Fruit fly (Drosophila melanogaster) whole organism, prepupa: ENCODE results near the gene spen.

ENCODE experiments used
- CG15336 ChIP-seq: fragments of 200-800 bp; sonication (Bioruptor generic); IDR thresholded peaks from 2 replicates; pipeline ENCODE4 v1.3.6; 2022; ENCODE audit warnings: missing biosample characterization, missing genetic modification characterization
- CG34406 ChIP-seq: fragments of 200-800 bp; sonication (Bioruptor generic); optimal IDR thresholded peaks from 3 replicates; lab custom pipeline; 2016; ENCODE audit warnings: missing biosample characterization, missing genetic modification characterization
- CG3919 ChIP-seq: fragments of 200-800 bp; sonication (Bioruptor generic); optimal IDR thresholded peaks from 3 replicates; lab custom pipeline; 2016; ENCODE audit warnings: missing biosample characterization, missing genetic modification characterization
- CG6163 ChIP-seq: fragments of 200-800 bp; sonication (Bioruptor generic); IDR thresholded peaks from 3 replicates; pipeline ENCODE4 v1.3.6; 2022; ENCODE audit warnings: missing biosample characterization, missing genetic modification characterization
- CG6276 ChIP-seq: fragments of 200-800 bp; sonication (Bioruptor generic); optimal IDR thresholded peaks from 2 replicates; lab custom pipeline; 2017; ENCODE audit warnings: missing biosample characterization, mild to moderate bottlenecking, missing genetic modification characterization
- CG6808 ChIP-seq: fragments of 200-800 bp; sonication (Bioruptor generic); optimal IDR thresholded peaks from 3 replicates; lab custom pipeline; 2017; ENCODE audit warnings: missing biosample characterization, missing genetic modification characterization, mild to moderate bottlenecking, moderate library complexity, missing genetic modification reagents
- CG8632 ChIP-seq: fragments of 200-800 bp; sonication (Bioruptor generic); optimal IDR thresholded peaks from 3 replicates; lab custom pipeline; 2016; ENCODE audit warnings: missing biosample characterization, missing genetic modification characterization
- Eip78C ChIP-seq: fragments of 200-800 bp; sonication (Bioruptor generic); peaks from one replicate; lab custom pipeline; 2016; ENCODE audit warnings: missing biosample characterization, missing genetic modification characterization
- Gug ChIP-seq: fragments of 200-800 bp; sonication (Bioruptor generic); IDR thresholded peaks from 2 replicates; pipeline ENCODE4 v1.3.6; 2022; ENCODE audit warnings: missing biosample characterization, missing genetic modification characterization
- OdsH ChIP-seq: fragments of 200-800 bp; sonication (Bioruptor generic); optimal IDR thresholded peaks from 3 replicates; lab custom pipeline; 2016; ENCODE audit warnings: missing biosample characterization, missing genetic modification characterization
- dsx ChIP-seq: fragments of 200-800 bp; optimal IDR thresholded peaks from 3 replicates; lab custom pipeline; 2019; ENCODE audit warnings: missing biosample characterization, mild to moderate bottlenecking, missing genetic modification characterization, moderate library complexity; ENCODE audit not compliant: poor library complexity, severe bottlenecking
- spab ChIP-seq: fragments of 200-800 bp; sonication (Bioruptor generic); optimal IDR thresholded peaks from 2 replicates; lab custom pipeline; 2017; ENCODE audit warnings: missing biosample characterization, mild to moderate bottlenecking, missing genetic modification characterization, missing genetic modification reagents
- topi ChIP-seq: fragments of 200-800 bp; sonication (Bioruptor generic); optimal IDR thresholded peaks from 3 replicates; lab custom pipeline; 2016; ENCODE audit warnings: missing biosample characterization, missing genetic modification characterization

- TF ChIP-seq CG6276 (GFP tag; lab: Kevin White, UChicago): peak; percentile 41
- TF ChIP-seq CG3919 (GFP tag; lab: Kevin White, UChicago): no peak
- no peak for TF ChIP-seq CG15336 (GFP tag; lab: Robert Waterston, UW)
- TF ChIP-seq dsx (GFP tag; lab: Kevin White, UChicago): no peak
- no peak for TF ChIP-seq OdsH
- no peak for TF ChIP-seq CG8632
- TF ChIP-seq spab (GFP tag; lab: Kevin White, UChicago): no peak
- TF ChIP-seq Gug: no peak
- TF ChIP-seq topi (GFP tag; lab: Kevin White, UChicago): no peak
- TF ChIP-seq Eip78C (GFP tag; lab: Kevin White, UChicago): peak; percentile 60
- TF ChIP-seq CG34406 (GFP tag; lab: Kevin White, UChicago): no peak
- TF ChIP-seq CG6163 (GFP tag; lab: Robert Waterston, UW): no peak
- TF ChIP-seq CG6808 (GFP tag; lab: Kevin White, UChicago): no peak
These were observed 33.2 kb upstream of the spen start for dm6 chr2L:125364-126252.
